Fruit fly (Drosophila melanogaster) whole organism, embryonic: ENCODE measurements around the gene anchor.

Source experiments
- Ada2b ChIP-seq: fragments of 200-800 bp; sonication (Bioruptor generic); IDR thresholded peaks from 2 replicates; pipeline ENCODE4 v1.3.6; 2022; ENCODE audit warnings: missing biosample characterization, missing genetic modification characterization
- B-H1 ChIP-seq: fragments of 200-800 bp; sonication (Bioruptor generic); IDR thresholded peaks from 3 replicates; pipeline ENCODE4 v1.3.6; 2022; ENCODE audit warnings: missing biosample characterization, missing genetic modification characterization
- Bdp1 ChIP-seq: fragments of 200-800 bp; sonication (Bioruptor generic); optimal IDR thresholded peaks from 3 replicates; lab custom pipeline; 2016; ENCODE audit warnings: missing biosample characterization, missing genetic modification characterization
- CG10431 ChIP-seq: fragments of 200-800 bp; sonication (Bioruptor generic); optimal IDR thresholded peaks from 3 replicates; lab custom pipeline; 2018; ENCODE audit warnings: missing biosample characterization, mild to moderate bottlenecking, missing genetic modification characterization
- CG14667 ChIP-seq: fragments of 200-800 bp; sonication (Bioruptor generic); IDR thresholded peaks from 2 replicates; pipeline ENCODE4 v1.3.6; 2022; ENCODE audit warnings: missing biosample characterization, missing genetic modification characterization
- CG1603 ChIP-seq: fragments of 200-800 bp; sonication (Bioruptor generic); optimal IDR thresholded peaks from 2 replicates; lab custom pipeline; 2019; ENCODE audit warnings: missing biosample characterization, mild to moderate bottlenecking, missing genetic modification characterization, moderate library complexity
- CG17829 ChIP-seq: fragments of 200-800 bp; optimal IDR thresholded peaks from 2 replicates; lab custom pipeline; 2019; ENCODE audit warnings: missing biosample characterization, mild to moderate bottlenecking, missing genetic modification characterization, moderate library complexity
- CG2120 ChIP-seq: fragments of 200-800 bp; sonication (Bioruptor generic); optimal IDR thresholded peaks from 3 replicates; lab custom pipeline; 2016; ENCODE audit warnings: missing biosample characterization, missing genetic modification characterization
- CG30403 ChIP-seq: fragments of 200-800 bp; sonication (Bioruptor generic); optimal IDR thresholded peaks from 3 replicates; lab custom pipeline; 2016; ENCODE audit warnings: missing biosample characterization, missing genetic modification characterization
- CG31388 ChIP-seq: fragments of 200-800 bp; sonication (Bioruptor generic); optimal IDR thresholded peaks from 2 replicates; lab custom pipeline; 2016; ENCODE audit warnings: missing biosample characterization, missing genetic modification characterization
- CG32772 ChIP-seq: fragments of 200-800 bp; sonication (Bioruptor generic); IDR thresholded peaks from 2 replicates; pipeline ENCODE4 v1.3.6; 2022; ENCODE audit warnings: missing biosample characterization, missing genetic modification characterization
- CG33213 ChIP-seq: fragments of 200-800 bp; sonication (Bioruptor generic); optimal IDR thresholded peaks from 3 replicates; lab custom pipeline; 2016; ENCODE audit warnings: missing biosample characterization, missing genetic modification characterization
- CG3407 ChIP-seq: fragments of 200-800 bp; sonication (Bioruptor generic); optimal IDR thresholded peaks from 2 replicates; lab custom pipeline; 2018; ENCODE audit warnings: missing biosample characterization, mild to moderate bottlenecking, missing genetic modification characterization
- CG6689 ChIP-seq: fragments of 200-800 bp; sonication (Bioruptor generic); IDR thresholded peaks from 2 replicates; pipeline ENCODE4 v1.3.6; 2022; ENCODE audit warnings: missing biosample characterization, missing genetic modification characterization
- CG7745 ChIP-seq: fragments of 200-800 bp; sonication (Bioruptor generic); optimal IDR thresholded peaks from 2 replicates; lab custom pipeline; 2018; ENCODE audit warnings: missing biosample characterization, mild to moderate bottlenecking, missing genetic modification characterization, moderate library complexity
- CG7786 ChIP-seq: fragments of 200-800 bp; sonication (Bioruptor generic); optimal IDR thresholded peaks from 2 replicates; lab custom pipeline; 2016; ENCODE audit warnings: missing biosample characterization, missing genetic modification characterization
- CG8359 ChIP-seq: fragments of 200-800 bp; sonication (Bioruptor generic); optimal IDR thresholded peaks from 2 replicates; lab custom pipeline; 2017; ENCODE audit warnings: missing biosample characterization, mild to moderate bottlenecking, missing genetic modification characterization, borderline replicate concordance
- CG8944 ChIP-seq: fragments of 200-800 bp; sonication (Bioruptor generic); optimal IDR thresholded peaks from 3 replicates; lab custom pipeline; 2016; ENCODE audit warnings: missing biosample characterization, missing genetic modification characterization
- CG9215 ChIP-seq: fragments of 200-800 bp; sonication (Bioruptor generic); IDR thresholded peaks from 2 replicates; pipeline ENCODE4 v1.3.6; 2022; ENCODE audit warnings: missing biosample characterization, missing genetic modification characterization
- CoRest ChIP-seq: fragments of 200-800 bp; sonication (Bioruptor generic); optimal IDR thresholded peaks from 3 replicates; lab custom pipeline; 2018; ENCODE audit warnings: missing biosample characterization, mild to moderate bottlenecking, missing genetic modification characterization, moderate library complexity
- D19B ChIP-seq: fragments of 200-800 bp; sonication (Bioruptor generic); optimal IDR thresholded peaks from 2 replicates; lab custom pipeline; 2017; ENCODE audit warnings: missing biosample characterization, mild to moderate bottlenecking, missing genetic modification characterization
- Dek ChIP-seq: fragments of 200-800 bp; sonication (Bioruptor generic); optimal IDR thresholded peaks from 3 replicates; lab custom pipeline; 2019; ENCODE audit warnings: missing biosample characterization, mild to moderate bottlenecking, missing genetic modification characterization, moderate library complexity
- Ets65A ChIP-seq: fragments of 200-800 bp; sonication (Bioruptor generic); peaks from one replicate; lab custom pipeline; 2016; ENCODE audit warnings: missing biosample characterization, missing genetic modification characterization
- Fer1 ChIP-seq: fragments of 200-800 bp; sonication (Bioruptor generic); optimal IDR thresholded peaks from 2 replicates; lab custom pipeline; 2017; ENCODE audit warnings: missing biosample characterization, mild to moderate bottlenecking, missing genetic modification characterization
- GATAe ChIP-seq: fragments of 200-800 bp; sonication (Bioruptor generic); conservative IDR thresholded peaks from 2 replicates; pipeline ENCODE4 v1.3.6; 2022; ENCODE audit warnings: missing biosample characterization, missing genetic modification characterization
- Gug ChIP-seq: fragments of 200-800 bp; sonication (Bioruptor generic); IDR thresholded peaks from 4 replicates; pipeline ENCODE4 v1.3.6; 2022; ENCODE audit warnings: missing biosample characterization, missing genetic modification characterization
- Hr3 ChIP-seq: fragments of 200-800 bp; sonication (Bioruptor generic); optimal IDR thresholded peaks from 3 replicates; lab custom pipeline; 2016; ENCODE audit warnings: missing biosample characterization, missing genetic modification characterization
- Hsf ChIP-seq: fragments of 200-800 bp; sonication (Bioruptor generic); optimal IDR thresholded peaks from 3 replicates; lab custom pipeline; 2016; ENCODE audit warnings: missing biosample characterization, missing genetic modification characterization
- MBD-R2 ChIP-seq: fragments of 200-800 bp; sonication (Bioruptor generic); IDR thresholded peaks from 2 replicates; pipeline ENCODE4 v1.3.6; 2022; ENCODE audit warnings: missing biosample characterization, missing genetic modification characterization
- Mad ChIP-seq: fragments of 200-800 bp; sonication (Bioruptor generic); optimal IDR thresholded peaks from 2 replicates; lab custom pipeline; 2016; ENCODE audit warnings: missing biosample characterization, missing genetic modification characterization
- Max ChIP-seq: fragments of 200-800 bp; sonication (Bioruptor generic); optimal IDR thresholded peaks from 2 replicates; lab custom pipeline; 2016; ENCODE audit warnings: missing biosample characterization, mild to moderate bottlenecking, missing genetic modification characterization
- Nf-YA ChIP-seq: fragments of 200-800 bp; sonication (Bioruptor generic); IDR thresholded peaks from 2 replicates; pipeline ENCODE4 v1.3.6; 2022; ENCODE audit warnings: missing biosample characterization, missing genetic modification characterization
- Nf-YB ChIP-seq: fragments of 200-800 bp; sonication (Bioruptor generic); optimal IDR thresholded peaks from 3 replicates; lab custom pipeline; 2019; ENCODE audit warnings: missing biosample characterization, mild to moderate bottlenecking, missing genetic modification characterization, moderate library complexity
- Rx ChIP-seq: fragments of 200-800 bp; sonication (Bioruptor generic); IDR thresholded peaks from 2 replicates; pipeline ENCODE4 v1.3.6; 2022; ENCODE audit warnings: missing biosample characterization, missing genetic modification characterization
- Sin3A ChIP-seq: fragments of >200 bp; optimal IDR thresholded peaks from 2 replicates; lab custom pipeline; 2018
- Sox102F ChIP-seq: fragments of 200-800 bp; sonication (Bioruptor generic); optimal IDR thresholded peaks from 2 replicates; lab custom pipeline; 2018; ENCODE audit warnings: missing biosample characterization, mild to moderate bottlenecking, missing genetic modification characterization, moderate library complexity
- Taf1 ChIP-seq: fragments of 200-800 bp; sonication (Bioruptor generic); IDR thresholded peaks from 2 replicates; pipeline ENCODE4 v1.3.6; 2022; ENCODE audit warnings: missing biosample characterization, missing genetic modification characterization
- amos ChIP-seq: fragments of 200-800 bp; sonication (Bioruptor generic); IDR thresholded peaks from 2 replicates; pipeline ENCODE4 v1.3.6; 2022; ENCODE audit warnings: missing biosample characterization, missing genetic modification characterization; ENCODE audit not compliant: partially characterized antibody
- ash1 ChIP-seq: fragments of 200-800 bp; sonication (Bioruptor generic); optimal IDR thresholded peaks from 2 replicates; lab custom pipeline; 2018; ENCODE audit warnings: missing biosample characterization, mild to moderate bottlenecking, missing genetic modification characterization
- br ChIP-seq: fragments of >200 bp; optimal IDR thresholded peaks from 2 replicates; lab custom pipeline; 2017
- emc ChIP-seq: fragments of 200-800 bp; sonication (Bioruptor generic); optimal IDR thresholded peaks from 2 replicates; lab custom pipeline; 2016; ENCODE audit warnings: missing biosample characterization, missing genetic modification characterization
- ems ChIP-seq: fragments of 200-800 bp; sonication (Bioruptor generic); optimal IDR thresholded peaks from 3 replicates; lab custom pipeline; 2016; ENCODE audit warnings: missing biosample characterization, missing genetic modification characterization
- exex ChIP-seq: fragments of 200-800 bp; sonication (Bioruptor generic); optimal IDR thresholded peaks from 4 replicates; lab custom pipeline; 2018; ENCODE audit warnings: missing biosample characterization, mild to moderate bottlenecking, missing genetic modification characterization, moderate library complexity
- fd3F ChIP-seq: fragments of 200-800 bp; sonication (Bioruptor generic); optimal IDR thresholded peaks from 2 replicates; lab custom pipeline; 2018; ENCODE audit warnings: missing biosample characterization, mild to moderate bottlenecking, missing genetic modification characterization, moderate library complexity
- grn ChIP-seq: fragments of 200-800 bp; sonication (Bioruptor generic); optimal IDR thresholded peaks from 3 replicates; lab custom pipeline; 2017; ENCODE audit warnings: missing biosample characterization, missing genetic modification characterization
- kni ChIP-seq: fragments of 200-800 bp; sonication (Bioruptor generic); optimal IDR thresholded peaks from 3 replicates; lab custom pipeline; 2017; ENCODE audit warnings: mild to moderate bottlenecking, missing biosample characterization, missing genetic modification reagents, missing genetic modification characterization
- lab ChIP-seq: fragments of 200-800 bp; sonication (Bioruptor generic); optimal IDR thresholded peaks from 3 replicates; lab custom pipeline; 2017; ENCODE audit warnings: missing biosample characterization, missing genetic modification characterization, mild to moderate bottlenecking, moderate library complexity, missing genetic modification reagents
- lola ChIP-seq, 3 experiments: fragments of >200 bp in 2 of 3; fragments of 200-800 bp in 1 of 3; sonication (Bioruptor generic) in 1 of 3; optimal IDR thresholded peaks; 2 replicates each; lab custom pipeline; 2017 to 2019; ENCODE audit warnings: missing biosample characterization in 3 of 3, missing genetic modification characterization in 3 of 3, mild to moderate bottlenecking in 1 of 3, moderate library complexity in 1 of 3
- phol ChIP-seq: fragments of 200-800 bp; sonication (Bioruptor generic); optimal IDR thresholded peaks from 3 replicates; lab custom pipeline; 2018; ENCODE audit warnings: missing biosample characterization, mild to moderate bottlenecking, missing genetic modification characterization, moderate library complexity
- sima ChIP-seq: fragments of 200-800 bp; sonication (Bioruptor generic); optimal IDR thresholded peaks from 2 replicates; lab custom pipeline; 2016; ENCODE audit warnings: missing biosample characterization, missing genetic modification characterization
- slbo ChIP-seq: fragments of 200-800 bp; sonication (Bioruptor generic); IDR thresholded peaks from 2 replicates; pipeline ENCODE4 v1.3.6; 2022; ENCODE audit warnings: missing biosample characterization, missing genetic modification characterization
- tin ChIP-seq: fragments of 200-800 bp; sonication (Bioruptor generic); optimal IDR thresholded peaks from 3 replicates; lab custom pipeline; 2016; ENCODE audit warnings: missing biosample characterization, missing genetic modification characterization
- zf30C ChIP-seq: fragments of 200-800 bp; sonication (Bioruptor generic); optimal IDR thresholded peaks from 3 replicates; lab custom pipeline; 2018; ENCODE audit warnings: missing biosample characterization, mild to moderate bottlenecking, missing genetic modification characterization

anchor gene

DNA sequence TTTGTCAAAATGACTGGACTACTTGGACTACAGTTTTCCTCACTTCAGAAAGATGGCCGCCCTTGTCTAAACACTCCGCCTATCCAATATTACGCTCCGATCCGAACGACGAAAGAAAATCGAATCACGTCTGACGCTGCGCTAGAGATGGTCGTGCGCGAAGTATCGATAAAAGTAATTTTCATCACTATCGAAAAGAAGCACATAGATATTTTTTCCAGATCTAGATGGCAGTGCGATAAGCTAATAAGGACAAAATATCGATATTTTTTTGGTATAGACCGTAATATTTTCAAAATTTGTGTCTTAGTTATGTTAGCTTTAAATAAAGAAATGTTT is 23.3 kb downstream of the anchor start, which contains the start of gene Pep (continued):
- peak; percentile 34 for TF ChIP-seq Mad (GFP tag; lab: Kevin White, UChicago)
- no peak for TF ChIP-seq Nf-YA (GFP tag; lab: Robert Waterston, UW)
- peak; percentile 13 for TF ChIP-seq Hr3 (GFP tag; lab: Kevin White, UChicago)
- peak; percentile 56 for TF ChIP-seq MBD-R2 (GFP tag; lab: Robert Waterston, UW)
- TF ChIP-seq CG8944 (GFP tag; lab: Kevin White, UChicago): no peak
- TF ChIP-seq CG7786 (GFP tag; lab: Kevin White, UChicago): no peak
- no peak for TF ChIP-seq emc (GFP tag; lab: Kevin White, UChicago)
- TF ChIP-seq tin (GFP tag; lab: Kevin White, UChicago): peak; percentile 33
- peak; percentile 99 for TF ChIP-seq amos (GFP tag; lab: Robert Waterston, UW)
- TF ChIP-seq lola (GFP tag; optimal IDR thresholded peaks at IDR 0.05; lab: Kevin White, UChicago): no peak
- TF ChIP-seq CG32772 (GFP tag; lab: Robert Waterston, UW): no peak
- no peak; the same call in 1 of the 2 replicates for TF ChIP-seq slbo (GFP tag; lab: Robert Waterston, UW)
- no peak for TF ChIP-seq sima (GFP tag; lab: Kevin White, UChicago)
- TF ChIP-seq Ada2b (GFP tag; lab: Robert Waterston, UW): no peak
- no peak for TF ChIP-seq D19B (GFP tag; lab: Kevin White, UChicago)
- no peak for TF ChIP-seq CG31388
- TF ChIP-seq CG1603 (tag; lab: Kevin White, UChicago): peak; percentile 86
- TF ChIP-seq Ets65A (GFP tag; lab: Kevin White, UChicago): no peak
- peak; percentile 70 for TF ChIP-seq CG33213 (GFP tag; lab: Kevin White, UChicago)
- TF ChIP-seq Rx (GFP tag; lab: Robert Waterston, UW): no peak
- no peak for TF ChIP-seq CG14667 (GFP tag; lab: Robert Waterston, UW)
- peak; percentile 57 for TF ChIP-seq CG30403 (GFP tag; lab: Kevin White, UChicago)
- no peak for TF ChIP-seq CG9215 (GFP tag; lab: Robert Waterston, UW)
- no peak for TF ChIP-seq Nf-YB (GFP tag; lab: Kevin White, UChicago)
- no peak for TF ChIP-seq CG3407 (GFP tag; lab: Kevin White, UChicago)
- peak; percentile 26 for TF ChIP-seq Fer1 (GFP tag; lab: Kevin White, UChicago)
- peak; percentile 11 for TF ChIP-seq Hsf (GFP tag; lab: Kevin White, UChicago)
- TF ChIP-seq Sin3A (lab: Kevin White, UChicago): peak; percentile 3
- peak; percentile 99 for TF ChIP-seq grn (GFP tag; lab: Kevin White, UChicago)
- no peak for TF ChIP-seq ash1 (GFP tag; lab: Kevin White, UChicago)
- TF ChIP-seq CG10431: no peak
- TF ChIP-seq fd3F (GFP tag; lab: Kevin White, UChicago): no peak
- no peak for TF ChIP-seq GATAe (GFP tag; lab: Robert Waterston, UW)
- TF ChIP-seq exex (tag; lab: Kevin White, UChicago): peak; percentile 5
- no peak for TF ChIP-seq Max (GFP tag; lab: Kevin White, UChicago)
- TF ChIP-seq CG6689: no peak
- peak; percentile 63 for TF ChIP-seq CG17829 (tag; lab: Kevin White, UChicago)
- TF ChIP-seq Taf1 (GFP tag; lab: Robert Waterston, UW): no peak
- TF ChIP-seq Bdp1 (GFP tag; lab: Kevin White, UChicago): no peak
- TF ChIP-seq lab: no peak
- TF ChIP-seq zf30C (GFP tag; lab: Kevin White, UChicago): peak; percentile 8
- TF ChIP-seq CG7745 (tag; lab: Kevin White, UChicago): no peak
- TF ChIP-seq Sox102F (GFP tag; lab: Kevin White, UChicago): no peak
- TF ChIP-seq kni (GFP tag; lab: Kevin White, UChicago): no peak
- TF ChIP-seq CoRest (tag; lab: Kevin White, UChicago): peak; percentile 53
- no peak; the same call in 3 of the 4 replicates for TF ChIP-seq Gug (GFP tag; lab: Robert Waterston, UW)
- TF ChIP-seq br (lab: Kevin White, UChicago): no peak
- no peak for TF ChIP-seq CG8359 (GFP tag; lab: Kevin White, UChicago)
- peak; percentile 72 for TF ChIP-seq phol (tag; lab: Kevin White, UChicago)
- TF ChIP-seq CG2120 (GFP tag; lab: Kevin White, UChicago): peak; percentile 56
- no peak for TF ChIP-seq Dek (tag; lab: Kevin White, UChicago)
- peak; percentile 1 for TF ChIP-seq ems
- no peak for TF ChIP-seq B-H1 (GFP tag; lab: Robert Waterston, UW)
